Worm (Caenorhabditis elegans): ENCODE results near the gene aqp-2.

The aqp-2 gene

ce11 chrII:9261931-9262562 lies at the start of gene aqp-2:
Gene aqp-2 (minus strand): TSS chrII:9261981.
- no peak for TF ChIP-seq unc-62 (GFP tag; optimal IDR thresholded peaks at IDR 0.05)

DNA sequence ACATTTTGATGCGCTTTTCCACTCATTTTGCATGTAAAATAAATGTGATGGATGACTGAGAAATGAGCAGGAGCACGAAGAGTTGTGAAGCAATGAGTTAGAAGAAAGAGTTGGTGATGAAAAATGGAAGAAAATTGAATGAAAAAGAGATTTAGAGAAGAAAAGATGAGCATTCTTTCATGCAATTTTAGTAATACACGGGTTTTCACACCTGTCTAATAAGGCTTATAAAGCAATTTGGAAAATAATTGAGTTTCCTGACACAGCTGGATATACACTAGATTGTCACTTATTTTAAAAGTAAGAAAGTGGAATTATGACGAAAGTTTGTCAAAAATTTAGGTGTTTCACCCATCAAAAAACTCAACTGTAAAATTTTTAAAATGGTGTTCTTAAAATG lies 49.0 kb upstream of the aqp-2 start:
- no peak for TF ChIP-seq unc-62 (GFP tag; optimal IDR thresholded peaks at IDR 0.05)

- no peak for TF ChIP-seq unc-62 (GFP tag; optimal IDR thresholded peaks at IDR 0.05)
These were observed 48.4 kb upstream of the aqp-2 start, which contains the start of gene cam-1 for ce11 chrII:9310204-9310603. Gene cam-1 (minus strand): TSS chrII:9310304.

- no peak for TF ChIP-seq unc-62 (GFP tag; optimal IDR thresholded peaks at IDR 0.05)
These were observed 46.8 kb upstream of the aqp-2 start for ce11 chrII:9308614-9309046.

DNA sequence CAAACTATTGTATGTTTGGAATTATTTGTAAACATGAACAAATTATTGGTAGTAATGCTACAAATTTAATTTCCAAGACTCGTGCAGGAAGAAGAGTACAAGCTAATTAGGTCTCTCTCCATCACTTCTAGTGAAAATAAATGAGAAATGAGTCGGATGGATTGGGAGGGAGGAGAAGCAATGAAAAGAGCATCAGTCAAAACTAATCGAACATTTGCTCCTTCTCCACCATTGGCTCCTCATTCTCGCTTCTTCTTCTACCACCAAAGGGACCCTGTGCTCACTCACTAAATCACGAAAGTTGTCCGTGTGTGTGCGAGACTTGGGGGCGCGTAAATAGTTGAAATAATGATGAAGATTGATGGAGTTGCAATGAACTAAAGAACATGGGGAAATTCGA lies 45.1 kb upstream of the aqp-2 start:
- TF ChIP-seq unc-62 (GFP tag; optimal IDR thresholded peaks at IDR 0.05), result no peak

ce11 chrII:9305575-9305974 lies 43.8 kb upstream of the aqp-2 start:
- no peak for TF ChIP-seq unc-62 (GFP tag; optimal IDR thresholded peaks at IDR 0.05)

ce11 chrII:9304849-9305248 lies 43.1 kb upstream of the aqp-2 start:
- no peak for TF ChIP-seq unc-62 (GFP tag; optimal IDR thresholded peaks at IDR 0.05)

- no peak for TF ChIP-seq unc-62 (GFP tag; optimal IDR thresholded peaks at IDR 0.05)
These were observed 41.8 kb upstream of the aqp-2 start for ce11 chrII:9303545-9303944.

- no peak for TF ChIP-seq unc-62 (GFP tag; optimal IDR thresholded peaks at IDR 0.05)
These were observed 39.3 kb upstream of the aqp-2 start for ce11 chrII:9301065-9301464.

DNA sequence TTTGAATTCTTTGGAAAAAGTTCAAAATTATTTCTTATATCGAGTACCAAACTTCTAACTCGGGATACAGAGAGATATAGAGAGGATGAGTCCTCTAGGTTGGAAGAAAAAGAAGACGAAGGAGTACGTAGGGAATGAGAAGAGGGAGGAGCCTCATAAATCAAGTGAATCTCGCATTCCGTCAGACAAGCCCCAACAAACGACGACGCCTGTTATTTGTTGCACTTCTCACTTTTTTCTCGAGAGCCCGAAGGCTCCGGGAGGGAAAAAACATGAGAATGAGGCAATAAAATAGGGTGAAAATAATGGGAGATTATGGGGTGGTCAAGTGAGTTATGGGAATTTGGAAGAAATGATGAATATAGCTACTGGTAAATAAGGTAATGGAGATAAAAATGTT lies 37.9 kb upstream of the aqp-2 start:
- no peak for TF ChIP-seq unc-62 (GFP tag; optimal IDR thresholded peaks at IDR 0.05)

DNA sequence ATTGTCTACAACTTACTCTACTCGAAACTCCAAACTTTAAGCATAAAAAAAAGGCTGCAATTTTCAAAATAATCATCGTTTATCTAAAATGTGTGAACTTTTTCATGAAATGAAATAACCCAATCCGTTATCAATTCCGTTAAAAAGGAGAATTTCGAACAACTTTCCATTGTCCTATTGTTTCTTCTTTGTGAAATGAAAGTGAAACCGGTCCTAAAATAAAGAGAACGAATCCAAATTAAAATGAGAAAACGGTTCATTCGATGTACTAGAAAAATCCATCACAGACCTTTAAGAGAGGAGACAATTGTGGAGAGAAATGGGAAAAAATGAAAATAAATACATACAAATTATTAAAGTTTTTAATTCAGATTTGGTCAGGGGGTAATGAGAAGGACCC lies 33.9 kb upstream of the aqp-2 start, which contains the start of gene C01G6.9:
TSS of gene C01G6.9 (minus strand) at position 141 of the 400 bp plus-strand sequence.
- no peak for TF ChIP-seq unc-62 (GFP tag; optimal IDR thresholded peaks at IDR 0.05)

DNA sequence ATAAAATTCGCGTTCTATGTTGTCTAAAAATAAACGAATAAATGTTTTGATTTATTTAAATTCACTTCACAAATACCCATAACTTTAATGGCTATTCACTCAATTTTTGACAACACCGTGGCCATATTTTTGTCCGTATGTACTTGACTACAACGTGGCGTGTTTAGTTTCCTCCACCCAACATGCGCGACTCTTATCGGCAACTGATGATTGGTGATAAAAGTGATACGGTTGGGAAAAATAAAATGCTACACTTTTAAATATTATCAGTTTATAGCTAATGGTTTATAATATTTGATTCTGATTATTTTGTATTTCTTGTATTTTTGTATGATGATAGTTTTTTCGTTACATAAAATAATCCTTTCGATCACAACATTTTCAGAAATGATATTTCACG lies 29.9 kb upstream of the aqp-2 start, which contains the start of gene acs-7:
TSS of gene acs-7 (plus strand) at position 386 of the 400 bp plus-strand sequence.
- TF ChIP-seq unc-62 (GFP tag; optimal IDR thresholded peaks at IDR 0.05), result no peak

- TF ChIP-seq unc-62 (GFP tag; optimal IDR thresholded peaks at IDR 0.05), result no peak
These were observed 27.3 kb upstream of the aqp-2 start for ce11 chrII:9289127-9289526.

- no peak for TF ChIP-seq unc-62 (GFP tag; optimal IDR thresholded peaks at IDR 0.05)
These were observed 23.6 kb upstream of the aqp-2 start, which contains the start of gene mtrr-1 for ce11 chrII:9285171-9286025. Gene mtrr-1 (plus strand): TSS chrII:9285975.

DNA sequence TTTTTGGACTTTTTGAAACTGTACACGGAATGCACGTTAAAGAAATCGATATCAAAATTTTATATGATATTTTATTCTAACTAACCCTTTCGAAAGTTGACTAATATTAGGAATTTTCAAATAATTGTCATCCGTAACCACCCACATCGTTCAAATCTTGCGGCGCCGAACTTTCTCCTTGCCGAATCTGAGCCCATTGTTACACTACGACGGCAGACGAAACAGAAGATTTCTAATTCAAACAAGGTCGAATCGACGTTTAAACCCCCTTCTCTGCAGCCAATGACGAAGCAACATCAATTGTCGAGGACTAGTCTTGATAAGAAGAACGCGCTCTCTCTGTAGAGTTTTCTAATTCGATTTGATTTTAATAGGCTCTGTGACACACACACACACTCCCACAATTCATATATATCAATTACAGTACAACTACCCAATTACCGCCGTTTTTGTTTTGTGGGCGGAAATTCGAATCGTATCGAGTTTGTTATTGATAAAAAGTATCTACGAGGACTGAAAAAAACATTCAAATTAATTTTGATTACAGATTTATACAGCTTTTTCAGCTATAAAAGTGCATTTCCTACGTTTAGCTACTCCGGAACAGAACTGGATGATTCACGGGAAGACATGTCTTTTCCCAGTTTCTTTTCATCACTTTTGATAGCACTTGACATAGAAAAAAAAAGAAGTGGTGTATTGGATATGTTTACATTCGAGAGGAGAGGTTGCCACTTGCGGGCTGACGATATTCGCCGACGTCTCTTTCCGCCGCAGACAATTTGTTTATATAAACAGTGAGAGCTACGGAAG lies 22.8 kb upstream of the aqp-2 start:
- no peak for TF ChIP-seq unc-62 (GFP tag; optimal IDR thresholded peaks at IDR 0.05)
